Worm (Caenorhabditis elegans) whole organism, L3 larva: ENCODE measurements around the gene pph-2.

Experiments
- fos-1 ChIP-seq: fragments of 150-350 bp; optimal IDR thresholded peaks from 2 replicates; lab custom pipeline; 2014; ENCODE audit warnings: missing biosample characterization, missing genetic modification characterization
- lin-15B ChIP-seq: fragments of 150-350 bp; optimal IDR thresholded peaks from 2 replicates; lab custom pipeline; 2014; ENCODE audit warnings: missing biosample characterization, missing genetic modification characterization
- nhr-11 ChIP-seq: fragments of 150-350 bp; optimal IDR thresholded peaks from 2 replicates; lab custom pipeline; 2014; ENCODE audit warnings: missing biosample characterization, missing genetic modification characterization
- nhr-43 ChIP-seq: sonication (generic microtip); optimal IDR thresholded peaks from 2 replicates; lab custom pipeline; 2016; ENCODE audit warnings: mild to moderate bottlenecking, missing genetic modification characterization, missing compliant biosample characterization; ENCODE audit not compliant: poor library complexity, severe bottlenecking
- unc-39 ChIP-seq: sonication (generic microtip); optimal IDR thresholded peaks from 4 replicates; lab custom pipeline; 2017; ENCODE audit warnings: missing biosample characterization, missing genetic modification characterization
- unc-62 ChIP-seq: fragments of 150-350 bp; sonication (generic microtip); optimal IDR thresholded peaks from 4 replicates; lab custom pipeline; 2014; ENCODE audit warnings: missing biosample characterization, missing genetic modification reagents, missing genetic modification characterization

- TF ChIP-seq fos-1 (tag; lab: Kevin White, UChicago) (no peak), unc-39 (tag; lab: Kevin White, UChicago) (no peak), nhr-43 (tag; lab: Kevin White, UChicago) (no peak), nhr-11 (tag; lab: Kevin White, UChicago) (no peak), lin-15B (no peak), unc-62 (GFP tag; lab: Kevin White, UChicago) (no peak)
Observed at ce11 chrIV:11851882-11852281, 25.7 kb downstream of the pph-2 start, which contains the start of gene F38H4.5.
